Worm (Caenorhabditis elegans): ENCODE data around the gene fbxa-80.

The fbxa-80 gene

DNA sequence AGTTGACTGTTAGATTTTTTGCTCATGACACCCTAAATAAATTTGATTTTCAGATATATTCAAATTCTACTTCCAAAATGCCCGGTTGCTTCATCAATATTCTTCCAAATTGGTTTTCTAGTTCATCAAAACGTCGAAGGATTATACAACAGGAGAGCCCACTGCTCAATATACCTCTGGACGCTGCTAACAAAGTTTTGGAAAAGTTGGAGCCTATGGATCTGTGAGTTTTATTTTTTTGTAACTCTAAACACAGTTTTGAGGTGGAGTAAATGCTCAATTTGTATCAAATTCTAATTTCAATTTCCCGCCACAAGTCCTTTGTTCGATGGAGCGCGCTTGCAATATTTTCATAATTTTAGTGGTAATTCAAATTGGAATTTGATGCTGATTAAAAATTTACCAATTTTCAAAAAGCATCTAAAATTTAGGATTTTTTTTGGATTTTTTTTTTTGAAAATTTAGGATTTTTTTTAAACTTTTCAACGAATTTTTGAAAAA lies 28.0 kb upstream of the fbxa-80 start, which contains the start of gene fbxa-27:
Gene fbxa-27 (plus strand): TSS at position 51 of the 501 bp plus-strand sequence.
- no peak for TF ChIP-seq tab-1 (GFP tag; IDR thresholded peaks at IDR 0.05)
- no peak for TF ChIP-seq ztf-29 (GFP tag; IDR thresholded peaks at IDR 0.05)
- TF ChIP-seq ref-1 (GFP tag; conservative IDR thresholded peaks at IDR 0.05), result no peak
- TF ChIP-seq cog-1 (tag; optimal IDR thresholded peaks at IDR 0.05), result no peak
- TF ChIP-seq ztf-23 (GFP tag; IDR thresholded peaks at IDR 0.05), result no peak
- no peak for TF ChIP-seq med-1 (GFP tag; optimal IDR thresholded peaks at IDR 0.05; ENCODE audit: insufficient read depth)
- no peak for TF ChIP-seq klf-2 (GFP tag; conservative IDR thresholded peaks at IDR 0.05)

DNA sequence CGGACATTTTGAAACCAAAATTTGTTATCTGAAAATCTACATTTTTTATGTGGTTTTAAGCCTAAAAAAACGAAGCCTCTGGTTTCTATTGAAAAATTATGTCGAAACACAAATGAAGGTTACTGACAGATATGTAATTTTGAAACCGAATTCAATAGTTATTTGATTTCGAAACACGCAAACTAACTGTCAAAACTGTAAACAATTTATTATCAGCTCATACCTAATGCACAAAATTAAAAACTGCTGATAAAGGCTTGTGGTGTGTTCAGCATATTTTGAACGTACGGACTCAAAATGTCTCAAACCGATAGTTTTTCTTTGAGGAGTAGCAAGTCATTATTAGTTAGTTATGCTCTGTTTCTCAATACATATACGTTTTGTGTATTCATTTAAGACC lies 27.5 kb upstream of the fbxa-80 start, which contains the start of gene fbxa-26:
Gene fbxa-26 (minus strand): TSS at position 35 of the 400 bp plus-strand sequence.
- TF ChIP-seq med-1 (GFP tag; optimal IDR thresholded peaks at IDR 0.05; ENCODE audit: insufficient read depth) (no peak), flt-1 (GFP tag; IDR thresholded peaks at IDR 0.05) (no peak), T22C8.4 (GFP tag; IDR thresholded peaks at IDR 0.05) (no peak), cog-1 (tag; optimal IDR thresholded peaks at IDR 0.05) (no peak), klf-2 (GFP tag; conservative IDR thresholded peaks at IDR 0.05) (no peak), ztf-29 (GFP tag; IDR thresholded peaks at IDR 0.05) (no peak), ztf-23 (GFP tag; IDR thresholded peaks at IDR 0.05) (no peak), ref-1 (GFP tag; conservative IDR thresholded peaks at IDR 0.05) (no peak), tab-1 (GFP tag; IDR thresholded peaks at IDR 0.05) (no peak)

DNA sequence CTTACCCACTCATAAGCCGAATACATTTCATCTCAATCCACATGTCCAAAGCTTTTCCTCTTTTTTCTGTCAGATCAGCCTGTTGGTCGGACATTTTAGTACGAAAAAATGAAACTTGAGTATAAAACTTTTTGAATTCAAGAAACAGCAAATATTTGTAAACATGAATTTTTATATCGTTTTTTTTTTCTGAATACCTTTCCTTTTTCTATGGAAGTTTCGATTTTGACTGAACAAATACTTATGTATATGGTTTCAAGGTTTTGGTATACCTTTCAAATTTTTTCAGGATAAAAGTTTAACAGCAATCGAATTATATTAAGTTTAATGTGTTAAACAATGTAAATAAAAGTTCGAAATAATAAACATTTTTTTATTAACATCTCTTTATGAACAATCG lies 25.2 kb upstream of the fbxa-80 start, which contains the start of gene fbxa-5:
Gene fbxa-5 (minus strand): TSS at position 101 of the 400 bp plus-strand sequence.
- TF ChIP-seq tab-1 (GFP tag; IDR thresholded peaks at IDR 0.05), result no peak
- TF ChIP-seq ztf-29 (GFP tag; IDR thresholded peaks at IDR 0.05), result no peak
- TF ChIP-seq ztf-23 (GFP tag; IDR thresholded peaks at IDR 0.05), result no peak
- TF ChIP-seq flt-1 (GFP tag; IDR thresholded peaks at IDR 0.05), result no peak
- no peak for TF ChIP-seq med-1 (GFP tag; optimal IDR thresholded peaks at IDR 0.05; ENCODE audit: insufficient read depth)
- TF ChIP-seq ref-1 (GFP tag; conservative IDR thresholded peaks at IDR 0.05), result no peak
- no peak for TF ChIP-seq cog-1 (tag; optimal IDR thresholded peaks at IDR 0.05)
- TF ChIP-seq klf-2 (GFP tag; conservative IDR thresholded peaks at IDR 0.05), result no peak
- no peak for TF ChIP-seq T22C8.4 (GFP tag; IDR thresholded peaks at IDR 0.05)

DNA sequence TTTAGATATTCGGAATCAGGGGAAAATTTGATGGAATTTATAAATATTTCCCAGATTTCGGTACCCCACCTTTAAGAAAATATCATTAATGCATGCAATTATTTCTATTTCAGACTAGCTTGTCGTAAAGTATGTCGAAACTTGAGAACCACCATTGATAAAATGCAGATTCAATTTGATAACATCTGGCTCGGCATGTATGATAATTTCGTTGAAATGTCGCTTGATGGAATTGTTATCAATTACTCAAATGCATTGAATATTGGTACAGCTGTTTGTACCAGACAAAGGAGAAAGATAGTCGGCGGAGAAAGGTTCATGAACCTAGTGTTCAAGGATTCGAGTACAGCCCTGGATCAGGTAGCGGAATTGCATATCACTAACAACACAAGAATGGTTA lies 16.9 kb upstream of the fbxa-80 start, which contains the start of gene Y82E9BL.19:
Gene Y82E9BL.19 (plus strand): TSS at position 123 of the 400 bp plus-strand sequence.
- no peak for TF ChIP-seq flt-1 (GFP tag; IDR thresholded peaks at IDR 0.05)
- no peak for TF ChIP-seq tab-1 (GFP tag; IDR thresholded peaks at IDR 0.05)
- no peak for TF ChIP-seq ref-1 (GFP tag; conservative IDR thresholded peaks at IDR 0.05)
- no peak for TF ChIP-seq klf-2 (GFP tag; conservative IDR thresholded peaks at IDR 0.05)
- TF ChIP-seq cog-1 (tag; optimal IDR thresholded peaks at IDR 0.05), result no peak
- no peak for TF ChIP-seq T22C8.4 (GFP tag; IDR thresholded peaks at IDR 0.05)
- no peak for TF ChIP-seq ztf-29 (GFP tag; IDR thresholded peaks at IDR 0.05)
- TF ChIP-seq ztf-23 (GFP tag; IDR thresholded peaks at IDR 0.05), result no peak

DNA sequence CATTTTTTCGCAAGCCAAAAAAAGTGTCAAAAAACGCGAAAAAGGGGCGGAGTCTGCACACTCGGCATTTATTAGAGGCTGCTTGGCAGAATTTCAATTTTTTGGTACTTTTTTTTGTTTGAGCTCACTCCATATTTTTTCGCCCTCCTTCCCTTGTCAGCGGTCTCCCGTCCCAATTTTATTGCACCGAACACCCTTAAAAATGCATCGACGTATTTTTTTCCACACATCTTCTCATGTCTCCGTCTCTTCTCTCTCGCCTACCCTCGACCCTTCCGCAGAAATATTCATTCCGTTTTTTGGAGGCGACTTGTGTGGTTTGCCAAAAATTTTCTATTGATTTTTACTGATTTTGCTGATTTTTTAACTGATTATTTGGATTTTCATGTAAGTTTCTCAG lies 11.5 kb upstream of the fbxa-80 start, which contains the start of gene Y82E9BL.18:
Gene Y82E9BL.18 (plus strand): TSS at position 301 of the 400 bp plus-strand sequence.
- no peak for TF ChIP-seq ztf-23 (GFP tag; IDR thresholded peaks at IDR 0.05)
- no peak for TF ChIP-seq tab-1 (GFP tag; IDR thresholded peaks at IDR 0.05)
- no peak for TF ChIP-seq flt-1 (GFP tag; IDR thresholded peaks at IDR 0.05)
- TF ChIP-seq med-1 (GFP tag; optimal IDR thresholded peaks at IDR 0.05; ENCODE audit: insufficient read depth), result no peak
- TF ChIP-seq cog-1 (tag; optimal IDR thresholded peaks at IDR 0.05), result no peak
- no peak for TF ChIP-seq T22C8.4 (GFP tag; IDR thresholded peaks at IDR 0.05)
- no peak for TF ChIP-seq klf-2 (GFP tag; conservative IDR thresholded peaks at IDR 0.05)
- TF ChIP-seq ref-1 (GFP tag; conservative IDR thresholded peaks at IDR 0.05), result no peak
- no peak for TF ChIP-seq ztf-29 (GFP tag; IDR thresholded peaks at IDR 0.05)

DNA sequence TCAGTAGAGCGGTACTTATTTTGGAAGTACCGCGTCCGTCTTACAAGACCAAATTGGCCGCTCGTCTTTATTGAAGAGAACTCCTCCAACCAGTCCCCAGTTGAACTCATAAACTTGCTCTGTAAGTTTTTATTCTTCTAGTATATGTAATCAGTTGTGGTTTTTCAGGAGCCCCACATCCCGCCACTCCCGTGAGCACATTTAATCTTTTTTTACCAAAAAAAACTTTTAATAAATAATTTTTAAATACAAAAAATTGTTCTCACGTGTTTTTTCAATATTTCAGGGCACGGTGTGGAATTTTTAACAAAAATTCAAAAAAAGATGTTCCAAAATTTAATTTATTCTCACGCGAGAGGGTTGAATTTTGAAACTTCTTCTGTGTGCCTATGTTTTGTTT lies 9.5 kb upstream of the fbxa-80 start, which contains the start of gene fbxa-14:
Gene fbxa-14 (minus strand): TSS at position 101 of the 400 bp plus-strand sequence.
- no peak for TF ChIP-seq ztf-23 (GFP tag; IDR thresholded peaks at IDR 0.05)
- TF ChIP-seq ref-1 (GFP tag; conservative IDR thresholded peaks at IDR 0.05), result no peak
- TF ChIP-seq cog-1 (tag; optimal IDR thresholded peaks at IDR 0.05), result no peak
- TF ChIP-seq T22C8.4 (GFP tag; IDR thresholded peaks at IDR 0.05), result no peak
- TF ChIP-seq klf-2 (GFP tag; conservative IDR thresholded peaks at IDR 0.05), result no peak
- no peak for TF ChIP-seq tab-1 (GFP tag; IDR thresholded peaks at IDR 0.05)
- TF ChIP-seq flt-1 (GFP tag; IDR thresholded peaks at IDR 0.05), result no peak
- TF ChIP-seq med-1 (GFP tag; optimal IDR thresholded peaks at IDR 0.05; ENCODE audit: insufficient read depth), result no peak
- no peak for TF ChIP-seq ztf-29 (GFP tag; IDR thresholded peaks at IDR 0.05)

DNA sequence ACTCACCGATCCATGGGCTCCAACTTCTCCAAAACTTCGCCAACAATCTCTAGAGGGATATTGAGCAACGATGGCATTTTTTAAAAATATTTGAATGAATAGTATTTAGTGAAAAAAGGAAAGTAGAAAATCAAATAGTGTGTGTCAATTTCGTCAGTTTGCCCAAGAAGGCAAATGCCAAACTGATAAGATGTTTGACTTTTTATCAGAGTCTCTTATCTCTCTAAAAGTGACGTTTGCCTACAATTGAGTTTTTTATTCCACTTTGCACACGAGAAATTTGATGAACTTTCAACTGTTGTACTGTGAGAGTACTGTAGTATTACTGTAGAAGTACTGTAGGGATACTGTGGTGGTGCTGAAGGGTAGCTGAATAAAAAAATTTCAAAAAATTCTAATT lies 8.5 kb upstream of the fbxa-80 start:
- TF ChIP-seq med-1 (GFP tag; optimal IDR thresholded peaks at IDR 0.05; ENCODE audit: insufficient read depth), result no peak
- no peak for TF ChIP-seq T22C8.4 (GFP tag; IDR thresholded peaks at IDR 0.05)
- TF ChIP-seq flt-1 (GFP tag; IDR thresholded peaks at IDR 0.05), result no peak
- TF ChIP-seq klf-2 (GFP tag; conservative IDR thresholded peaks at IDR 0.05), result no peak
- no peak for TF ChIP-seq tab-1 (GFP tag; IDR thresholded peaks at IDR 0.05)

DNA sequence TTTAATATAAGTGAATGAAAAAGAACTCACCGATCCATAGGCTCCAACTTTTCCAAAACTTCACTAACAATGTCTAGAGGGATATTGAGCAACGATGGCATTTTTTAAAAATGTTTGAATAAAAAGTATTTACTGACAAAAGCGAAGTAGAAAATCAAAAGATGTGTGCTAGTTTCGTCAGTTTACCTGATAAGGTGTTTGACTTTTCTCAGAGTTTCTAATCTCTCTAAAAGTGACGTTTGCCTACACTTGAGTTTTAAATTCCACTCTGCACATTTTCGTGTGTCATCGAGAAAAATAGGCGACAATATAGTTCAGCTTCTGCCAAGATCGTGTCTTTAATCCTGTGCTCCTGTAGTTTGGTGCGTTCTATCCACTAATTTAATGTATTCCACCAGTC lies 6.6 kb upstream of the fbxa-80 start, which contains the start of gene fbxa-15:
Gene fbxa-15 (minus strand): TSS at position 101 of the 400 bp plus-strand sequence.
- TF ChIP-seq T22C8.4 (GFP tag; IDR thresholded peaks at IDR 0.05) (no peak), med-1 (GFP tag; optimal IDR thresholded peaks at IDR 0.05; ENCODE audit: insufficient read depth) (no peak), ref-1 (GFP tag; conservative IDR thresholded peaks at IDR 0.05) (no peak), ztf-23 (GFP tag; IDR thresholded peaks at IDR 0.05) (no peak), cog-1 (tag; optimal IDR thresholded peaks at IDR 0.05) (no peak), flt-1 (GFP tag; IDR thresholded peaks at IDR 0.05) (no peak)

DNA sequence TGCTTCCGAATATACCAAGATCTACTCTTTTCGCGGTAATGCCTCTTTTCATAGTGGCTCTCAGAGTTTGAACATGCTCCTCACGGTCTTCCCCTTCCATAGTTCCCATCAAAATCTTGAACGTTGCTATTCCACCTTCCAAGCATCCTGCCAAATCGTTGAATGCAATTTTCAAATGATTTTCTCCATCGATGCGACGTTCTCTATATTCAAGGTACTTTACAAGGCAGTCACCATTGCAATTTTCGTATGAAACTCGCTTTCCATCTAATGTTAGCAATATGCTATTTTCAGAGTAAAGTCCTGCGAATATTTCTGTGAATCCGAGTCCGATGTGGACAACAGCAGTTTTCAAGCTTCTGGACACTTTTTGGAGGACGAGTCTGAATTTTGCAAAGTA lies 727 bp downstream of the fbxa-80 start:
- TF ChIP-seq cog-1 (tag; optimal IDR thresholded peaks at IDR 0.05) (no peak), klf-2 (GFP tag; conservative IDR thresholded peaks at IDR 0.05) (no peak), ztf-29 (GFP tag; IDR thresholded peaks at IDR 0.05) (no peak), med-1 (GFP tag; optimal IDR thresholded peaks at IDR 0.05; ENCODE audit: insufficient read depth) (no peak), ref-1 (GFP tag; conservative IDR thresholded peaks at IDR 0.05) (no peak), T22C8.4 (GFP tag; IDR thresholded peaks at IDR 0.05) (no peak), ztf-23 (GFP tag; IDR thresholded peaks at IDR 0.05) (no peak)

DNA sequence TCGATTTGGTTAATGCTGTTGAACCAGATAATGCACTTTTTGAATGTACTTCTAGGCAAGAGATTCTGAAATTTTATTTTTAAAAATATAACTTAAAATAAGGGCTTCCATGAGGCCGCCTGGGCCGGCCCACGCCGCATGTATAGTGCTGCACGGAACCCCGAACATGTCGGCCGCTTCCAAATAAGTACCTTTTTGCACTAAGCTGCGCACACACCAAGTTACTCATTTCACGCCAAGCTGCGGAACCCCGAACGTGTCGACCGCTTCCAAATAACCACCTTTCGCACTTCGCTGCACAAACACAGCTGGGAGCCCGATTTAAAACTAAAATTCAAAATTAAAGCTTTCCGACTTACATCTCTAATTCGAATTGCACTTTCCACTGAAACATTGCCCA lies 3.6 kb downstream of the fbxa-80 start:
- no peak for TF ChIP-seq ztf-23 (GFP tag; IDR thresholded peaks at IDR 0.05)
- no peak for TF ChIP-seq tab-1 (GFP tag; IDR thresholded peaks at IDR 0.05)
- no peak for TF ChIP-seq klf-2 (GFP tag; conservative IDR thresholded peaks at IDR 0.05)
- TF ChIP-seq ztf-29 (GFP tag; IDR thresholded peaks at IDR 0.05), result no peak
- TF ChIP-seq T22C8.4 (GFP tag; IDR thresholded peaks at IDR 0.05), result no peak
- no peak for TF ChIP-seq cog-1 (tag; optimal IDR thresholded peaks at IDR 0.05)
- no peak for TF ChIP-seq med-1 (GFP tag; optimal IDR thresholded peaks at IDR 0.05; ENCODE audit: insufficient read depth)
- no peak for TF ChIP-seq flt-1 (GFP tag; IDR thresholded peaks at IDR 0.05)
- no peak for TF ChIP-seq ref-1 (GFP tag; conservative IDR thresholded peaks at IDR 0.05)
